Fruit fly (Drosophila melanogaster) whole organism, embryonic: Measurements from ENCODE around the gene SREBP.
A peak's percentile ranks its signal among the peaks of the same experiment; 100 is the strongest.

Experiments used
- Blimp-1 ChIP-seq: fragments of 200-800 bp; sonication (Bioruptor generic); optimal IDR thresholded peaks from 3 replicates; lab custom pipeline; 2018; ENCODE audit warnings: missing biosample characterization, missing genetic modification characterization, mild to moderate bottlenecking, moderate library complexity, missing genetic modification reagents
- BtbVII ChIP-seq: fragments of 200-800 bp; sonication (Bioruptor generic); optimal IDR thresholded peaks from 3 replicates; lab custom pipeline; 2017; ENCODE audit warnings: missing biosample characterization, mild to moderate bottlenecking, missing genetic modification characterization
- CG11560 ChIP-seq: fragments of 200-800 bp; sonication (Bioruptor generic); IDR thresholded peaks from 3 replicates; pipeline ENCODE4 v1.3.6; 2022; ENCODE audit warnings: missing biosample characterization, missing genetic modification characterization
- CG11695 ChIP-seq: fragments of 200-800 bp; sonication (Bioruptor generic); IDR thresholded peaks from 3 replicates; pipeline ENCODE4 v1.3.6; 2022; ENCODE audit warnings: missing biosample characterization, missing genetic modification characterization
- CG12391 ChIP-seq: fragments of 200-800 bp; sonication (Bioruptor generic); optimal IDR thresholded peaks from 3 replicates; lab custom pipeline; 2018; ENCODE audit warnings: missing biosample characterization, mild to moderate bottlenecking, missing genetic modification characterization, moderate library complexity
- CG14050 ChIP-seq: fragments of 200-800 bp; sonication (Bioruptor generic); IDR thresholded peaks from 3 replicates; pipeline ENCODE4 v1.3.6; 2022; ENCODE audit warnings: missing biosample characterization, missing genetic modification characterization
- CG15073 ChIP-seq: fragments of 200-800 bp; sonication (Bioruptor generic); optimal IDR thresholded peaks from 2 replicates; lab custom pipeline; 2016; ENCODE audit warnings: missing biosample characterization, missing genetic modification characterization
- CG2199 ChIP-seq: fragments of 200-800 bp; sonication (Bioruptor generic); IDR thresholded peaks from 3 replicates; pipeline ENCODE4 v1.3.6; 2022; ENCODE audit warnings: missing biosample characterization, missing genetic modification characterization
- CG2202 ChIP-seq: fragments of 200-800 bp; sonication (Bioruptor generic); optimal IDR thresholded peaks from 2 replicates; lab custom pipeline; 2018; ENCODE audit warnings: missing biosample characterization, mild to moderate bottlenecking, missing genetic modification characterization
- CG30020 ChIP-seq: fragments of 200-800 bp; optimal IDR thresholded peaks from 2 replicates; lab custom pipeline; 2019; ENCODE audit warnings: missing biosample characterization, mild to moderate bottlenecking, missing genetic modification characterization, moderate library complexity
- CG33213 ChIP-seq: fragments of 200-800 bp; sonication (Bioruptor generic); optimal IDR thresholded peaks from 3 replicates; lab custom pipeline; 2016; ENCODE audit warnings: missing biosample characterization, missing genetic modification characterization
- CG4360 ChIP-seq: fragments of 200-800 bp; sonication (Bioruptor generic); IDR thresholded peaks from 2 replicates; pipeline ENCODE4 v1.3.6; 2022; ENCODE audit warnings: missing biosample characterization, missing genetic modification characterization
- CG4820 ChIP-seq: fragments of 200-800 bp; sonication (Bioruptor generic); optimal IDR thresholded peaks from 3 replicates; lab custom pipeline; 2016; ENCODE audit warnings: missing biosample characterization, missing genetic modification characterization
- CG5953 ChIP-seq: fragments of 200-800 bp; sonication (Bioruptor generic); IDR thresholded peaks from 2 replicates; pipeline ENCODE4 v1.3.6; 2022; ENCODE audit warnings: missing biosample characterization, missing genetic modification characterization
- CG7556 ChIP-seq: fragments of 200-800 bp; sonication (Bioruptor generic); optimal IDR thresholded peaks from 2 replicates; lab custom pipeline; 2017; ENCODE audit warnings: missing biosample characterization, mild to moderate bottlenecking, missing genetic modification characterization
- CG7963 ChIP-seq: fragments of 200-800 bp; sonication (Bioruptor generic); IDR thresholded peaks from 3 replicates; pipeline ENCODE4 v1.3.6; 2022; ENCODE audit warnings: missing biosample characterization, missing genetic modification characterization; ENCODE audit not compliant: partially characterized antibody
- CoRest ChIP-seq: fragments of 200-800 bp; sonication (Bioruptor generic); optimal IDR thresholded peaks from 3 replicates; lab custom pipeline; 2018; ENCODE audit warnings: missing biosample characterization, mild to moderate bottlenecking, missing genetic modification characterization, moderate library complexity
- Doc2 ChIP-seq: fragments of 200-800 bp; sonication (Bioruptor generic); IDR thresholded peaks from 2 replicates; pipeline ENCODE4 v1.3.6; 2022; ENCODE audit warnings: missing biosample characterization, missing genetic modification characterization
- Dref ChIP-seq: fragments of 200-800 bp; sonication (Bioruptor generic); IDR thresholded peaks from 2 replicates; pipeline ENCODE4 v1.3.6; 2022; ENCODE audit warnings: missing biosample characterization, missing genetic modification characterization
- Ets65A ChIP-seq: fragments of 200-800 bp; sonication (Bioruptor generic); peaks from one replicate; lab custom pipeline; 2016; ENCODE audit warnings: missing biosample characterization, missing genetic modification characterization
- Fer3 ChIP-seq: fragments of 200-800 bp; sonication (Bioruptor generic); optimal IDR thresholded peaks from 2 replicates; lab custom pipeline; 2018; ENCODE audit warnings: missing biosample characterization, mild to moderate bottlenecking, missing genetic modification characterization, moderate library complexity
- Gsc ChIP-seq: fragments of 200-800 bp; sonication (Bioruptor generic); IDR thresholded peaks from 2 replicates; pipeline ENCODE4 v1.3.6; 2022; ENCODE audit warnings: missing biosample characterization, missing genetic modification characterization
- HLHmδ ChIP-seq: fragments of 200-800 bp; sonication (Bioruptor generic); optimal IDR thresholded peaks from 2 replicates; lab custom pipeline; 2018; ENCODE audit warnings: missing biosample characterization, mild to moderate bottlenecking, missing genetic modification characterization, moderate library complexity
- Hr51 ChIP-seq, 2 experiments: fragments of 200-800 bp; sonication (Bioruptor generic); optimal IDR thresholded peaks; 2 replicates in 1 of 2; 3 replicates in 1 of 2; lab custom pipeline; 2016 to 2018; ENCODE audit warnings: missing biosample characterization in 2 of 2, missing genetic modification characterization in 2 of 2, mild to moderate bottlenecking in 1 of 2, moderate library complexity in 1 of 2
- Lhr ChIP-seq: fragments of 200-800 bp; sonication (Bioruptor generic); optimal IDR thresholded peaks from 3 replicates; lab custom pipeline; 2017; ENCODE audit warnings: mild to moderate bottlenecking, missing biosample characterization, missing genetic modification reagents, missing genetic modification characterization
- Lpt ChIP-seq: fragments of >200 bp; optimal IDR thresholded peaks from 2 replicates; lab custom pipeline; 2018; ENCODE audit warnings: missing biosample characterization, missing genetic modification characterization
- Mes4 ChIP-seq: fragments of 200-800 bp; sonication (Bioruptor generic); optimal IDR thresholded peaks from 2 replicates; lab custom pipeline; 2016; ENCODE audit warnings: missing biosample characterization, missing genetic modification characterization
- Nf-YA ChIP-seq: fragments of 200-800 bp; sonication (Bioruptor generic); IDR thresholded peaks from 2 replicates; pipeline ENCODE4 v1.3.6; 2022; ENCODE audit warnings: missing biosample characterization, missing genetic modification characterization
- Scr ChIP-seq: fragments of 200-800 bp; sonication (Bioruptor generic); IDR thresholded peaks from 2 replicates; pipeline ENCODE4 v1.3.6; 2022; ENCODE audit warnings: missing biosample characterization, missing genetic modification characterization; ENCODE audit not compliant: partially characterized antibody
- Sox100B ChIP-seq: fragments of 200-800 bp; sonication (Bioruptor generic); optimal IDR thresholded peaks from 3 replicates; lab custom pipeline; 2018; ENCODE audit warnings: missing biosample characterization, mild to moderate bottlenecking, missing genetic modification characterization
- Sry-β ChIP-seq: fragments of 200-800 bp; sonication (Bioruptor generic); optimal IDR thresholded peaks from 2 replicates; lab custom pipeline; 2018; ENCODE audit warnings: missing biosample characterization, mild to moderate bottlenecking, missing genetic modification characterization, moderate library complexity
- Stat92E ChIP-seq, 3 experiments: fragments of >200 bp in 2 of 3; fragments of 200-800 bp in 1 of 3; sonication (Bioruptor generic) in 1 of 3; optimal IDR thresholded peaks; 2 replicates each; lab custom pipeline; 2017 to 2019; ENCODE audit warnings: missing biosample characterization in 3 of 3, missing genetic modification characterization in 3 of 3, mild to moderate bottlenecking in 1 of 3, moderate library complexity in 1 of 3
- Xbp1 ChIP-seq: fragments of 200-800 bp; sonication (Bioruptor generic); optimal IDR thresholded peaks from 3 replicates; lab custom pipeline; 2016; ENCODE audit warnings: missing biosample characterization, mild to moderate bottlenecking, missing genetic modification characterization
- amos ChIP-seq: fragments of 200-800 bp; sonication (Bioruptor generic); IDR thresholded peaks from 2 replicates; pipeline ENCODE4 v1.3.6; 2022; ENCODE audit warnings: missing biosample characterization, missing genetic modification characterization; ENCODE audit not compliant: partially characterized antibody
- ase ChIP-seq: fragments of 200-800 bp; sonication (Bioruptor generic); IDR thresholded peaks from 3 replicates; pipeline ENCODE4 v1.3.6; 2022; ENCODE audit warnings: missing biosample characterization, missing genetic modification characterization
- ci ChIP-seq: fragments of 200-800 bp; sonication (Bioruptor generic); IDR thresholded peaks from 3 replicates; pipeline ENCODE4 v1.3.6; 2022; ENCODE audit warnings: missing biosample characterization, missing genetic modification characterization
- dati ChIP-seq: fragments of 200-800 bp; sonication (Bioruptor generic); IDR thresholded peaks from 2 replicates; pipeline ENCODE4 v1.3.6; 2022; ENCODE audit warnings: missing biosample characterization, missing genetic modification characterization
- ems ChIP-seq: fragments of 200-800 bp; sonication (Bioruptor generic); optimal IDR thresholded peaks from 3 replicates; lab custom pipeline; 2016; ENCODE audit warnings: missing biosample characterization, missing genetic modification characterization
- fd102C ChIP-seq: fragments of 200-800 bp; sonication (Bioruptor generic); optimal IDR thresholded peaks from 2 replicates; lab custom pipeline; 2018; ENCODE audit warnings: missing biosample characterization, mild to moderate bottlenecking, missing genetic modification characterization, moderate library complexity
- gt ChIP-seq: fragments of 200-800 bp; sonication (Bioruptor generic); IDR thresholded peaks from 2 replicates; pipeline ENCODE4 v1.3.6; 2022; ENCODE audit warnings: missing biosample characterization, missing genetic modification characterization
- h ChIP-seq: fragments of >200 bp; optimal IDR thresholded peaks from 2 replicates; lab custom pipeline; 2017
- jing ChIP-seq: fragments of 200-800 bp; sonication (Bioruptor generic); optimal IDR thresholded peaks from 2 replicates; lab custom pipeline; 2018; ENCODE audit warnings: missing biosample characterization, mild to moderate bottlenecking, missing genetic modification characterization
- kah ChIP-seq: fragments of 200-800 bp; sonication (Bioruptor generic); optimal IDR thresholded peaks from 2 replicates; lab custom pipeline; 2018; ENCODE audit warnings: missing biosample characterization, mild to moderate bottlenecking, missing genetic modification characterization
- p53 ChIP-seq: fragments of 200-800 bp; sonication (Bioruptor generic); optimal IDR thresholded peaks from 2 replicates; lab custom pipeline; 2016; ENCODE audit warnings: missing biosample characterization, missing genetic modification characterization
- peb ChIP-seq: fragments of 200-800 bp; sonication (Bioruptor generic); IDR thresholded peaks from 2 replicates; pipeline ENCODE4 v1.3.6; 2022; ENCODE audit warnings: missing biosample characterization, missing genetic modification characterization
- psq ChIP-seq: fragments of 200-800 bp; sonication (Bioruptor generic); optimal IDR thresholded peaks from 2 replicates; lab custom pipeline; 2017; ENCODE audit warnings: missing biosample characterization, missing genetic modification characterization
- rib ChIP-seq: fragments of 200-800 bp; sonication (Bioruptor generic); IDR thresholded peaks from 2 replicates; pipeline ENCODE4 v1.3.6; 2022; ENCODE audit warnings: missing biosample characterization, missing genetic modification characterization
- sc ChIP-seq, 3 experiments: fragments of >200 bp in 2 of 3; fragments of 200-800 bp in 1 of 3; sonication (Bioruptor generic) in 1 of 3; optimal IDR thresholded peaks; 2 replicates in 2 of 3; 3 replicates in 1 of 3; lab custom pipeline; 2017; ENCODE audit warnings: mild to moderate bottlenecking in 1 of 3, missing biosample characterization in 1 of 3, missing genetic modification characterization in 1 of 3, missing genetic modification reagents in 1 of 3
- sim ChIP-seq: fragments of 200-800 bp; sonication (Bioruptor generic); IDR thresholded peaks from 2 replicates; pipeline ENCODE4 v1.3.6; 2022; ENCODE audit warnings: missing biosample characterization, missing genetic modification characterization
- ssp ChIP-seq: fragments of 200-800 bp; sonication (Bioruptor generic); IDR thresholded peaks from 2 replicates; pipeline ENCODE4 v1.3.6; 2022; ENCODE audit warnings: missing biosample characterization, missing genetic modification characterization
- toy ChIP-seq: fragments of 200-800 bp; sonication (Bioruptor generic); IDR thresholded peaks from 2 replicates; pipeline ENCODE4 v1.3.6; 2022; ENCODE audit warnings: missing biosample characterization, missing genetic modification characterization
- tx ChIP-seq: fragments of 200-800 bp; sonication (Bioruptor generic); optimal IDR thresholded peaks from 2 replicates; lab custom pipeline; 2016; ENCODE audit warnings: missing biosample characterization, missing genetic modification characterization

SREBP gene

dm6 chr3L:19836375-19836937, 42.7 kb downstream of the SREBP start, which contains the start of gene kto (continued):
- TF ChIP-seq fd102C (GFP tag; lab: Kevin White, UChicago): no peak
- no peak for TF ChIP-seq BtbVII (GFP tag; lab: Kevin White, UChicago)
- no peak for TF ChIP-seq psq
- no peak for TF ChIP-seq sim (GFP tag; lab: Robert Waterston, UW)
- no peak for TF ChIP-seq Blimp-1 (GFP tag; lab: Kevin White, UChicago)
- TF ChIP-seq Doc2 (GFP tag; lab: Robert Waterston, UW): no peak
- TF ChIP-seq Sry-β (GFP tag; lab: Kevin White, UChicago): no peak
- no peak for TF ChIP-seq tx (GFP tag; lab: Kevin White, UChicago)
- TF ChIP-seq CG30020 (tag; lab: Kevin White, UChicago): no peak
- TF ChIP-seq gt: no peak
- TF ChIP-seq CG2199 (GFP tag; lab: Robert Waterston, UW): no peak
- no peak for TF ChIP-seq CG11560
- TF ChIP-seq CG4360 (GFP tag; lab: Robert Waterston, UW): peak; percentile 76
- TF ChIP-seq ssp (GFP tag; lab: Robert Waterston, UW): no peak
- no peak for TF ChIP-seq jing (GFP tag; lab: Kevin White, UChicago)
- no peak for TF ChIP-seq Gsc
- TF ChIP-seq amos (GFP tag; lab: Robert Waterston, UW): peak; percentile 87
- TF ChIP-seq Stat92E (GFP tag; optimal IDR thresholded peaks at IDR 0.05; lab: Kevin White, UChicago): no peak
- TF ChIP-seq CG11695: no peak
- no peak for TF ChIP-seq p53 (GFP tag; lab: Kevin White, UChicago)
- TF ChIP-seq ems: no peak
- TF ChIP-seq Xbp1: no peak
- no peak for TF ChIP-seq rib
- TF ChIP-seq h (lab: Kevin White, UChicago): no peak
- TF ChIP-seq Lpt (GFP tag; lab: Kevin White, UChicago): no peak
- no peak for TF ChIP-seq sc (optimal IDR thresholded peaks at IDR 0.05; lab: Kevin White, UChicago)
- TF ChIP-seq sc (GFP tag; optimal IDR thresholded peaks at IDR 0.05; lab: Kevin White, UChicago): no peak
- TF ChIP-seq toy (GFP tag; lab: Robert Waterston, UW): no peak
- no peak for TF ChIP-seq kah (GFP tag; lab: Kevin White, UChicago)
- no peak for TF ChIP-seq Fer3
- no peak for TF ChIP-seq CG4820 (GFP tag; lab: Kevin White, UChicago)
- no peak for TF ChIP-seq ase (GFP tag; lab: Robert Waterston, UW)
- no peak for TF ChIP-seq CG2202
- peak; percentile 75 for TF ChIP-seq CG7963 (GFP tag; lab: Robert Waterston, UW)
- no peak for TF ChIP-seq CG12391 (tag; lab: Kevin White, UChicago)
- no peak for TF ChIP-seq HLHmδ (GFP tag; lab: Kevin White, UChicago)
- no peak for TF ChIP-seq Nf-YA (GFP tag; lab: Robert Waterston, UW)
- peak; percentile 90 for TF ChIP-seq Dref (GFP tag; lab: Robert Waterston, UW)
- TF ChIP-seq CG14050 (GFP tag; lab: Robert Waterston, UW): no peak
- TF ChIP-seq CG5953 (GFP tag; lab: Robert Waterston, UW): no peak
- no peak for TF ChIP-seq Mes4 (GFP tag; lab: Kevin White, UChicago)
- no peak for TF ChIP-seq Hr51 (GFP tag; optimal IDR thresholded peaks at IDR 0.05; lab: Kevin White, UChicago)
- TF ChIP-seq CG15073 (GFP tag; lab: Kevin White, UChicago): no peak
- no peak for TF ChIP-seq Lhr (GFP tag; lab: Kevin White, UChicago)
- TF ChIP-seq Sox100B (GFP tag; lab: Kevin White, UChicago): no peak
- TF ChIP-seq CoRest (tag; lab: Kevin White, UChicago): no peak
- TF ChIP-seq Ets65A: no peak
- TF ChIP-seq CG33213 (GFP tag; lab: Kevin White, UChicago): no peak
- no peak for TF ChIP-seq ci (GFP tag; lab: Robert Waterston, UW)
- peak; percentile 89 for TF ChIP-seq Scr (GFP tag; lab: Robert Waterston, UW)
- no peak for TF ChIP-seq CG7556 (GFP tag; lab: Kevin White, UChicago)
- no peak for TF ChIP-seq peb
- no peak for TF ChIP-seq dati (GFP tag; lab: Robert Waterston, UW)
